Worm (Caenorhabditis elegans) whole organism, early embryonic: Measurements from ENCODE around the gene acc-2.
"Not testable (repeated sequence)": the region's sequence is repeated elsewhere in the genome, so short reads cannot be mapped to it uniquely, and the experiment has no call there.

Experiments used
- B0310.2 ChIP-seq: sonication (generic microtip); optimal IDR thresholded peaks from 2 replicates; lab custom pipeline; 2016; ENCODE audit warnings: mild to moderate bottlenecking, missing genetic modification characterization, missing compliant biosample characterization
- ama-1 ChIP-seq: fragments of 150-350 bp; optimal IDR thresholded peaks from 2 replicates; lab custom pipeline; 2014
- tbx-37 ChIP-seq: fragments of 200-800 bp; sonication (Bioruptor generic); conservative IDR thresholded peaks from 2 replicates; pipeline ENCODE4 v1.3.6; 2022; ENCODE audit warnings: missing genetic modification reagents, missing genetic modification characterization, missing compliant biosample characterization

DNA sequence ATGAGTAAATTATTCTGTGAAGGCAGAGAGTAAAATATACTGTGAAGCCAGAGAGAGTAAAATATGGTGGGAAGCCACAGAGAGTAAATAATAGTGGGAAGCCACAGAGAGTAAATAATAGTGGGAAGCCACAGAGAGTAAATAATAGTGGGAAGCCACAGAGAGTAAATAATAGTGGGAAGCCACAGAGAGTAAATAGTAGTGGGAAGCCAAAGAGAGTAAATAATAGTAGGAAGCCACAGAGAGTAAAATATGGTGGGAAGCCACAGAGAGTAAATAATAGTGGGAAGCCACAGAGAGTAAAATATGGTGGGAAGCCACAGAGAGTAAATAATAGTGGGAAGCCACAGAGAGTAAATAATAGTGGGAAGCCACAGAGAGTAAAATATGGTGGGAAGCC lies 31.5 kb downstream of the acc-2 start:
- TF ChIP-seq ama-1 (lab: Kevin White, UChicago); tbx-37 (GFP tag; lab: Robert Waterston, UW); B0310.2 (tag; lab: Kevin White, UChicago): not testable (repeated sequence)
